Fruit fly (Drosophila melanogaster) whole organism, prepupa: ENCODE measurements around the gene Lcp65Ag2.

Experiments
- CG8632 ChIP-seq: fragments of 200-800 bp; sonication (Bioruptor generic); optimal IDR thresholded peaks from 3 replicates; lab custom pipeline; 2016; ENCODE audit warnings: missing biosample characterization, missing genetic modification characterization
- OdsH ChIP-seq: fragments of 200-800 bp; sonication (Bioruptor generic); optimal IDR thresholded peaks from 3 replicates; lab custom pipeline; 2016; ENCODE audit warnings: missing biosample characterization, missing genetic modification characterization

DNA sequence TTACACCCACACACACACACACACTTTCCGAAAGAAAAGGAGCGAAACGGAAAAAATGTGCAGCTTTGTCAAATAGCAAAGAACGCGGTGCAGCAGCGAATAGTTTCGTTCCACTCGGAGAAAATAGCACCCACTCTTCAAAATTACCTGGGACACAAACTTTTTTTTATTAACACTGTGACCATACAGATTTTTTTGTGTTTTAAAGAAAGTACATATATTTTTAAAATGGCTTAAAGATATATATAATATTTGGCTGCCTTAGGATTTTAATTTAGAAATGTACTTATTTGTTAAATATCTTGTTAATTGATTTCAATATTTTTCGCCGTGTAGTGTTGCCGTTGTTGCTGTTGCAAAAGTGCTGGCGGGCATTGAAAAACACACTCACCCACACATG, 48.9 kb downstream of the Lcp65Ag2 start:
- TF ChIP-seq OdsH (peak; percentile 64), CG8632 (GFP tag; lab: Kevin White, UChicago) (no peak)
